Worm (Caenorhabditis elegans) whole organism, L2 larva: ENCODE results near the gene C16B8.4.
A peak's percentile ranks its signal among the peaks of the same experiment; 100 is the strongest.

Experiments
- C34F6.9 ChIP-seq: fragments of 150-350 bp; optimal IDR thresholded peaks from 2 replicates; lab custom pipeline; 2014; ENCODE audit warnings: missing biosample characterization, missing genetic modification characterization
- F13H6.1 ChIP-seq: sonication (generic microtip); optimal IDR thresholded peaks from 2 replicates; lab custom pipeline; 2016; ENCODE audit warnings: missing genetic modification characterization, missing compliant biosample characterization
- ZK546.5 ChIP-seq: sonication (generic microtip); optimal IDR thresholded peaks from 2 replicates; lab custom pipeline; 2017; ENCODE audit warnings: missing biosample characterization, missing genetic modification characterization
- alr-1 ChIP-seq: fragments of 150-350 bp; optimal IDR thresholded peaks from 2 replicates; lab custom pipeline; 2014; ENCODE audit warnings: missing biosample characterization, missing genetic modification characterization
- aly-2 ChIP-seq: fragments of 150-350 bp; optimal IDR thresholded peaks from 2 replicates; lab custom pipeline; 2014; ENCODE audit warnings: missing biosample characterization, missing genetic modification characterization
- ama-1 ChIP-seq: fragments of 150-350 bp; optimal IDR thresholded peaks from 2 replicates; lab custom pipeline; 2018; ENCODE audit warnings: inconsistent platforms
- blmp-1 ChIP-seq: sonication (generic microtip); optimal IDR thresholded peaks from 2 replicates; lab custom pipeline; 2017; ENCODE audit warnings: missing genetic modification characterization, mild to moderate bottlenecking, missing compliant biosample characterization, antibody characterized with exemption, moderate library complexity; ENCODE audit not compliant: insufficient read depth
- ceh-16 ChIP-seq: fragments of 150-350 bp; optimal IDR thresholded peaks from 2 replicates; lab custom pipeline; 2014; ENCODE audit warnings: missing biosample characterization, missing genetic modification characterization
- ceh-82 ChIP-seq: fragments of 150-350 bp; optimal IDR thresholded peaks from 2 replicates; lab custom pipeline; 2014; ENCODE audit warnings: missing biosample characterization, missing genetic modification characterization
- crh-2 ChIP-seq: sonication (generic microtip); optimal IDR thresholded peaks from 2 replicates; lab custom pipeline; 2017; ENCODE audit warnings: missing biosample characterization, missing genetic modification characterization
- egl-27 ChIP-seq: sonication (generic microtip); optimal IDR thresholded peaks from 3 replicates; lab custom pipeline; 2017; ENCODE audit warnings: missing biosample characterization, missing genetic modification reagents, missing genetic modification characterization
- elt-3 ChIP-seq: sonication (generic microtip); optimal IDR thresholded peaks from 2 replicates; lab custom pipeline; 2017; ENCODE audit warnings: missing biosample characterization, missing genetic modification characterization
- fos-1 ChIP-seq: fragments of 150-350 bp; optimal IDR thresholded peaks from 2 replicates; lab custom pipeline; 2014; ENCODE audit warnings: missing biosample characterization, missing genetic modification characterization
- gmeb-1 ChIP-seq: fragments of 150-350 bp; optimal IDR thresholded peaks from 2 replicates; lab custom pipeline; 2014; ENCODE audit warnings: missing biosample characterization, missing genetic modification characterization
- lin-11 ChIP-seq: fragments of 150-350 bp; sonication (generic microtip); optimal IDR thresholded peaks from 2 replicates; lab custom pipeline; 2014; ENCODE audit warnings: missing biosample characterization, missing genetic modification characterization, inconsistent platforms, mixed read lengths
- lin-39 ChIP-seq: fragments of 150-350 bp; optimal IDR thresholded peaks from 2 replicates; lab custom pipeline; 2014; ENCODE audit warnings: missing biosample characterization, missing genetic modification reagents, missing genetic modification characterization
- mdl-1 ChIP-seq, 2 experiments: fragments of 150-350 bp in 1 of 2; sonication (generic microtip) in 1 of 2; optimal IDR thresholded peaks; 2 replicates each; lab custom pipeline; 2017; ENCODE audit warnings: missing biosample characterization in 2 of 2, missing genetic modification characterization in 2 of 2
- nhr-129 ChIP-seq: fragments of 150-350 bp; optimal IDR thresholded peaks from 2 replicates; lab custom pipeline; 2014; ENCODE audit warnings: missing biosample characterization, missing genetic modification characterization
- nhr-21 ChIP-seq: fragments of 150-350 bp; optimal IDR thresholded peaks from 2 replicates; lab custom pipeline; 2014; ENCODE audit warnings: missing biosample characterization, missing genetic modification characterization
- nhr-23 ChIP-seq: fragments of 150-350 bp; optimal IDR thresholded peaks from 2 replicates; lab custom pipeline; 2014; ENCODE audit warnings: missing biosample characterization, missing genetic modification reagents, missing genetic modification characterization
- nhr-237 ChIP-seq: fragments of 150-350 bp; optimal IDR thresholded peaks from 2 replicates; lab custom pipeline; 2014; ENCODE audit warnings: missing biosample characterization, missing genetic modification characterization
- nhr-25 ChIP-seq: fragments of 150-350 bp; sonication (generic microtip); optimal IDR thresholded peaks from 3 replicates; lab custom pipeline; 2014; ENCODE audit warnings: missing biosample characterization, missing genetic modification characterization
- nhr-6 ChIP-seq: fragments of 150-350 bp; optimal IDR thresholded peaks from 2 replicates; lab custom pipeline; 2014; ENCODE audit warnings: missing biosample characterization, missing genetic modification characterization
- nhr-77 ChIP-seq: fragments of 150-350 bp; optimal IDR thresholded peaks from 2 replicates; lab custom pipeline; 2014; ENCODE audit warnings: missing biosample characterization, missing genetic modification characterization
- peb-1 ChIP-seq: fragments of 150-350 bp; optimal IDR thresholded peaks from 2 replicates; lab custom pipeline; 2014; ENCODE audit warnings: missing biosample characterization, missing genetic modification characterization
- sem-4 ChIP-seq: fragments of 150-350 bp; optimal IDR thresholded peaks from 2 replicates; lab custom pipeline; 2014; ENCODE audit warnings: missing biosample characterization, missing genetic modification reagents, missing genetic modification characterization
- skn-1 ChIP-seq: sonication (generic microtip); optimal IDR thresholded peaks from 2 replicates; lab custom pipeline; 2017; ENCODE audit warnings: missing biosample characterization, missing genetic modification characterization
- sma-3 ChIP-seq: sonication (generic microtip); optimal IDR thresholded peaks from 2 replicates; lab custom pipeline; 2016; ENCODE audit warnings: missing genetic modification reagents, missing genetic modification characterization, missing compliant biosample characterization
- sma-9 ChIP-seq, 2 experiments: fragments of 150-350 bp in 1 of 2; sonication (generic microtip) in 1 of 2; optimal IDR thresholded peaks; 2 replicates each; lab custom pipeline; 2014 to 2016; ENCODE audit warnings: missing genetic modification characterization in 2 of 2, mild to moderate bottlenecking in 1 of 2, missing biosample characterization in 1 of 2, missing compliant biosample characterization in 1 of 2, missing genetic modification reagents in 1 of 2, moderate library complexity in 1 of 2
- snpc-4 ChIP-seq: fragments of 150-350 bp; optimal IDR thresholded peaks from 2 replicates; lab custom pipeline; 2014; ENCODE audit warnings: missing biosample characterization, missing genetic modification characterization
- unc-39 ChIP-seq: fragments of 150-350 bp; optimal IDR thresholded peaks from 2 replicates; lab custom pipeline; 2014; ENCODE audit warnings: missing biosample characterization, missing genetic modification characterization
- unc-62 ChIP-seq: fragments of 150-350 bp; optimal IDR thresholded peaks from 2 replicates; lab custom pipeline; 2014; ENCODE audit warnings: missing biosample characterization, missing genetic modification reagents, missing genetic modification characterization
- ztf-1 ChIP-seq: fragments of 200-800 bp; sonication (Bioruptor generic); conservative IDR thresholded peaks from 2 replicates; pipeline ENCODE4 v1.3.6; 2022; ENCODE audit warnings: missing genetic modification characterization, missing compliant biosample characterization
- ztf-11 ChIP-seq: sonication (generic microtip); optimal IDR thresholded peaks from 2 replicates; lab custom pipeline; 2017; ENCODE audit warnings: missing biosample characterization, missing genetic modification characterization
- ztf-4 ChIP-seq: fragments of 150-350 bp; optimal IDR thresholded peaks from 2 replicates; lab custom pipeline; 2014; ENCODE audit warnings: missing biosample characterization, missing genetic modification characterization

The C16B8.4 gene

DNA sequence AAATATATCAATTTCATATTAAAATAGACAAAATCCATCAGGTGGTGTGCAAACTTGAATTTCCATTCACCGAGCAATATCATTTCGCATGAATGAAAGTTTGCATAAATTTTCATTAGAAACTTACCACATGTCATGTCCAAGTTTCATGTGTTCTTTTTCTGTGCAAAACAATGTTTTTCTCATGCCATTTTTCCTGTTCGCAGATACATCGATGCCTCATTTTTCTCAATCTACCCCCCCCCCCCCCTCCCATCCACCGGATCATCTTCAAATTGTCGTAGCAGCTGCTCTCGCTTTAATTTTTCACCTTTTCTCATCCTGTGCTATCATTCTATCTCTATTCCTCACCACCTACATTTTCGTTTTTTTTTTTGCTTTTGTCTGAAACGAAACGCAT, 34.5 kb downstream of the C16B8.4 start, which contains the start of gene T19D2.3:
Gene T19D2.3 (plus strand): TSS at position 301 of the 400 bp plus-strand sequence.
- TF ChIP-seq alr-1 (tag; lab: Kevin White, UChicago) (no peak), mdl-1 (tag; optimal IDR thresholded peaks at IDR 0.05; lab: Kevin White, UChicago) (no peak), fos-1 (tag; lab: Kevin White, UChicago) (no peak), sem-4 (tag; lab: Kevin White, UChicago) (no peak), egl-27 (tag; lab: Kevin White, UChicago) (no peak), blmp-1 (tag; lab: Kevin White, UChicago) (no peak), C34F6.9 (no peak), F13H6.1 (no peak), gmeb-1 (tag; lab: Kevin White, UChicago) (no peak), unc-62 (GFP tag; lab: Kevin White, UChicago) (no peak)
- TF ChIP-seq, all 48 proteins: peak for 0

ce11 chrX:3937884-3938283, 35.5 kb downstream of the C16B8.4 start:
- TF ChIP-seq alr-1 (tag; lab: Kevin White, UChicago) (no peak), ztf-11 (tag; lab: Kevin White, UChicago) (no peak), ama-1 (no peak), fos-1 (tag; lab: Kevin White, UChicago) (no peak), nhr-6 (tag; lab: Kevin White, UChicago) (no peak), unc-39 (tag; lab: Kevin White, UChicago) (no peak), peb-1 (no peak), nhr-237 (tag; lab: Kevin White, UChicago) (no peak), sma-9 (GFP tag; optimal IDR thresholded peaks at IDR 0.05; lab: Kevin White, UChicago) (no peak), sma-9 (tag; optimal IDR thresholded peaks at IDR 0.05; lab: Kevin White, UChicago) (no peak), ztf-4 (no peak), ztf-1 (GFP tag; lab: Robert Waterston, UW) (no peak), nhr-77 (no peak), nhr-129 (tag; lab: Kevin White, UChicago) (no peak), lin-39 (tag; lab: Kevin White, UChicago) (no peak), gmeb-1 (tag; lab: Kevin White, UChicago) (no peak), skn-1 (tag; lab: Kevin White, UChicago) (no peak), C34F6.9 (no peak), lin-11 (no peak), ceh-82 (tag; lab: Kevin White, UChicago) (no peak), nhr-21 (tag; lab: Kevin White, UChicago) (no peak)

ce11 chrX:3937483-3937882, 36.0 kb downstream of the C16B8.4 start:
- TF ChIP-seq ama-1 (no peak), ZK546.5 (tag; lab: Kevin White, UChicago) (no peak), ztf-11 (tag; lab: Kevin White, UChicago) (no peak), elt-3 (tag; lab: Kevin White, UChicago) (no peak), ztf-1 (GFP tag; lab: Robert Waterston, UW) (no peak), egl-27 (tag; lab: Kevin White, UChicago) (no peak), crh-2 (tag; lab: Kevin White, UChicago) (no peak), blmp-1 (tag; lab: Kevin White, UChicago) (no peak), unc-39 (tag; lab: Kevin White, UChicago) (no peak), ceh-16 (no peak), aly-2 (tag; lab: Kevin White, UChicago) (no peak), gmeb-1 (tag; lab: Kevin White, UChicago) (no peak), alr-1 (tag; lab: Kevin White, UChicago) (no peak), ceh-82 (tag; lab: Kevin White, UChicago) (no peak), sem-4 (tag; lab: Kevin White, UChicago) (no peak), snpc-4 (no peak), nhr-23 (no peak), nhr-237 (tag; lab: Kevin White, UChicago) (no peak), ztf-4 (no peak), skn-1 (tag; lab: Kevin White, UChicago) (no peak)

- TF ChIP-seq blmp-1 (tag; lab: Kevin White, UChicago) = peak; percentile 88
- peak; percentile 65 for TF ChIP-seq nhr-25 (tag; lab: Kevin White, UChicago)
- TF ChIP-seq sma-3 (GFP tag; lab: Kevin White, UChicago) = peak; percentile 13
- TF ChIP-seq nhr-77 = no peak
- TF ChIP-seq sem-4 (tag; lab: Kevin White, UChicago) = peak; percentile 5
- TF ChIP-seq unc-62 (GFP tag; lab: Kevin White, UChicago) = no peak
- peak; percentile 41 for TF ChIP-seq sma-9 (GFP tag; optimal IDR thresholded peaks at IDR 0.05; lab: Kevin White, UChicago)
- TF ChIP-seq sma-9 (tag; optimal IDR thresholded peaks at IDR 0.05; lab: Kevin White, UChicago) = no peak
Observed at ce11 chrX:3932694-3933093, 40.7 kb downstream of the C16B8.4 start.
